Worm (Caenorhabditis elegans) whole organism, dauer: ENCODE results near the gene F28B4.1.

Experiments
- unc-62 ChIP-seq: sonication (generic microtip); optimal IDR thresholded peaks from 2 replicates; lab custom pipeline; 2017; ENCODE audit warnings: missing biosample characterization, missing genetic modification reagents, missing genetic modification characterization

F28B4.1 gene

ce11 chrX:3250481-3251091 is 45.7 kb downstream of the F28B4.1 start, which contains the start of gene pqn-37:
TSS of gene pqn-37 (minus strand) at chrX:3250531.
- no peak for TF ChIP-seq unc-62

DNA sequence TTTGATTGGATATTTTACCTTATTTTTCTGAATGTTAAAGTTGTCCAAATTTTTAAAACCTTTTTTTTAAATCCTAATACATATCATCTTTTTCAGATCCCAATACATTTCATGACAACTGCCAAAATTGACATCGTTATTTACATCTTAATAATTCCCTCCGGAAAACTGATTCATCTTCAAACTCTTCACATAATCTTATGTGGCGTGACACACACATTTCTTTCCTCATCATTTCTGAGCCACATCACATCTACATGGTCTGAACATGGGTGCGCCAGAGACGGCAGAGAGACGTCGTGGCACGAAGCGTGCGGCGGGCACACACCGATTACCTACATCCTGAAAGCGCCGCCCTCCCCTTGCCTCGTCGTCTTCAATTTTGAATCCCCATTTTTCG is 47.6 kb downstream of the F28B4.1 start, which contains the start of gene tba-9:
Gene tba-9 (plus strand): TSS at position 301 of the 400 bp plus-strand sequence.
- no peak for TF ChIP-seq unc-62
